Fruit fly (Drosophila melanogaster): Measurements from ENCODE around the gene narya.

narya gene

dm6 chrX:19497782-19498440, 23.0 kb downstream of the narya start:
- TF ChIP-seq Bgb (GFP tag; IDR thresholded peaks at IDR 0.05; ENCODE audit: partially characterized antibody) (peak; percentile 43; the same call in 1 of the 2 replicates), CG14441 (GFP tag; IDR thresholded peaks at IDR 0.05) (0 out of 2 replicates have a peak, but pooled peaks have one; percentile 5), Hand (GFP tag; optimal IDR thresholded peaks at IDR 0.05) (peak; percentile 43), pzg (GFP tag; optimal IDR thresholded peaks at IDR 0.05) (peak; percentile 15), CG16779 (GFP tag; IDR thresholded peaks at IDR 0.05) (peak; percentile 15; the same call in 1 of the 2 replicates), Drgx (GFP tag; IDR thresholded peaks at IDR 0.05) (peak; percentile 50; the same call in 1 of the 2 replicates), BEAF-32 (GFP tag; optimal IDR thresholded peaks at IDR 0.05) (peak; percentile 1), gro (GFP tag; optimal IDR thresholded peaks at IDR 0.05) (peak; percentile 78), Atf6 (GFP tag; IDR thresholded peaks at IDR 0.05) (peak; percentile 52; the same call in 1 of the 2 replicates), pros (GFP tag; optimal IDR thresholded peaks at IDR 0.05) (no peak), zfh2 (GFP tag; optimal IDR thresholded peaks at IDR 0.05) (peak; percentile 13), Chrac-16 (GFP tag; optimal IDR thresholded peaks at IDR 0.05) (no peak), row (GFP tag; IDR thresholded peaks at IDR 0.05) (peak; percentile 56; the same call in 2 of the 3 replicates), CG2678 (tag; optimal IDR thresholded peaks at IDR 0.05) (peak; percentile 14), lab (GFP tag; optimal IDR thresholded peaks at IDR 0.05) (peak; percentile 74), slbo (GFP tag; IDR thresholded peaks at IDR 0.05) (peak; percentile 60), CG12155 (GFP tag; optimal IDR thresholded peaks at IDR 0.05) (peak; percentile 61), sug (tag; optimal IDR thresholded peaks at IDR 0.05) (peak; percentile 92), Deaf1 (tag; optimal IDR thresholded peaks at IDR 0.05) (peak; percentile 98), Fer1 (GFP tag; optimal IDR thresholded peaks at IDR 0.05) (peak; percentile 39), so (GFP tag; IDR thresholded peaks at IDR 0.05) (peak; percentile 80; the same call in 2 of the 3 replicates), grau (tag; optimal IDR thresholded peaks at IDR 0.05) (peak; percentile 9), rib (GFP tag; IDR thresholded peaks at IDR 0.05) (peak; percentile 85), tup (GFP tag; optimal IDR thresholded peaks at IDR 0.05) (no peak), Meics (GFP tag; optimal IDR thresholded peaks at IDR 0.05) (peak; percentile 1), CG12299 (tag; optimal IDR thresholded peaks at IDR 0.05) (peak; percentile 20), CTCF (GFP tag; optimal IDR thresholded peaks at IDR 0.05) (no peak), CG18262 (tag; optimal IDR thresholded peaks at IDR 0.05) (no peak), Adf1 (GFP tag; IDR thresholded peaks at IDR 0.05) (peak; percentile 59; the same call in 1 of the 2 replicates), exex (tag; optimal IDR thresholded peaks at IDR 0.05) (peak; percentile 33), CG4820 (GFP tag; optimal IDR thresholded peaks at IDR 0.05) (no peak), mirr (GFP tag; optimal IDR thresholded peaks at IDR 0.05) (peak; percentile 75), CG18599 (GFP tag; optimal IDR thresholded peaks at IDR 0.05) (peak; percentile 47), CG6765 (GFP tag; optimal IDR thresholded peaks at IDR 0.05) (peak; percentile 16), CG3281 (GFP tag; optimal IDR thresholded peaks at IDR 0.05) (peak; percentile 12), CG7745 (tag; optimal IDR thresholded peaks at IDR 0.05) (no peak), ara (GFP tag; IDR thresholded peaks at IDR 0.05) (no peak), grn (GFP tag; optimal IDR thresholded peaks at IDR 0.05) (peak; percentile 41), amos (GFP tag; IDR thresholded peaks at IDR 0.05; ENCODE audit: partially characterized antibody) (peak; percentile 48; the same call in 1 of the 2 replicates), CG30020 (tag; optimal IDR thresholded peaks at IDR 0.05) (no peak), zen2 (GFP tag; IDR thresholded peaks at IDR 0.05; ENCODE audit: partially characterized antibody) (no peak), NFAT (GFP tag; IDR thresholded peaks at IDR 0.05) (peak; percentile 58), Dp (GFP tag; optimal IDR thresholded peaks at IDR 0.05) (no peak), CG34224 (GFP tag; IDR thresholded peaks at IDR 0.05; ENCODE audit: partially characterized antibody) (0 out of 3 replicates have a peak, but pooled peaks have one; percentile 9), nom (GFP tag; optimal IDR thresholded peaks at IDR 0.05) (peak; percentile 67), CG17385 (GFP tag; optimal IDR thresholded peaks at IDR 0.05) (no peak), CG13624 (GFP tag; optimal IDR thresholded peaks at IDR 0.05) (peak; percentile 1), NfI (GFP tag; optimal IDR thresholded peaks at IDR 0.05) (peak; percentile 15), CG13894 (tag; optimal IDR thresholded peaks at IDR 0.05) (peak; percentile 95)
